Worm (Caenorhabditis elegans) whole organism, L4 larva: ENCODE measurements around the gene Y43F8B.19.

Experiments used
- ceh-32 ChIP-seq: sonication (generic microtip); optimal IDR thresholded peaks from 2 replicates; lab custom pipeline; 2016; ENCODE audit warnings: mild to moderate bottlenecking, missing genetic modification characterization, missing compliant biosample characterization; ENCODE audit not compliant: poor library complexity
- lin-15B ChIP-seq: fragments of 150-350 bp; sonication (generic microtip); optimal IDR thresholded peaks from 3 replicates; lab custom pipeline; 2014; ENCODE audit warnings: missing biosample characterization, missing genetic modification characterization
- ztf-11 ChIP-seq: fragments of 150-350 bp; optimal IDR thresholded peaks from 2 replicates; lab custom pipeline; 2014; ENCODE audit warnings: missing biosample characterization, missing genetic modification characterization

- no peak for TF ChIP-seq lin-15B (tag; lab: Kevin White, UChicago)
- no peak for TF ChIP-seq ceh-32
- TF ChIP-seq ztf-11 (tag; lab: Kevin White, UChicago): no peak
Observed at ce11 chrV:19491302-19491701, 20.8 kb downstream of the Y43F8B.19 start, which contains the start of gene Y43F8B.29.
